Worm (Caenorhabditis elegans): Measurements from ENCODE around the gene clec-214.

DNA sequence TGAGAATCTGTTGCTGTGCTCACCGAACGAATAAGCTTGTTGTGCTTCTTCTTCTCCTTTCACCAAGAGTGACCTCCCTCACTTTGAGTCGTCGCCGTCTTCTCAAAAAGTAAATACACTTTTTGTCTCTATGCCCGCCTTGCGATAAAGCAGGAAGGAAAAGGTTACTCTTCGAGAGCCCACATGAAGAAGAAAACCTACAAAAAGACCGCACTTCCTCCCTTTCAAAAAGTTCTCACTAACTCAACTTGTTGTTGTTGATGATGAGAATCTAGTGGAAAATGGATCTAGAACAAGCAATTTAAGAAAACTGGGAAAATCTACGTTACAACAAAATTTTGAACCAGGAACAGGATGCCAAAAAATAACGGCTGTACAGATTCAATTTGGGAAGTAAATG is 19.7 kb upstream of the clec-214 start, which contains the start of gene C50E3.6:
- TF ChIP-seq egl-27 (tag; optimal IDR thresholded peaks at IDR 0.05) (no peak), fkh-10 (GFP tag; optimal IDR thresholded peaks at IDR 0.05) (no peak), ceh-82 (tag; optimal IDR thresholded peaks at IDR 0.05) (no peak), lin-39 (tag; optimal IDR thresholded peaks at IDR 0.05) (no peak), lin-15B (tag; optimal IDR thresholded peaks at IDR 0.05) (no peak), elt-1 (tag; optimal IDR thresholded peaks at IDR 0.05) (no peak), nhr-237 (tag; optimal IDR thresholded peaks at IDR 0.05) (no peak)

Measured in whole organism, L3 larva.